Worm (Caenorhabditis elegans): ENCODE data around the gene atl-1.

The atl-1 gene

DNA sequence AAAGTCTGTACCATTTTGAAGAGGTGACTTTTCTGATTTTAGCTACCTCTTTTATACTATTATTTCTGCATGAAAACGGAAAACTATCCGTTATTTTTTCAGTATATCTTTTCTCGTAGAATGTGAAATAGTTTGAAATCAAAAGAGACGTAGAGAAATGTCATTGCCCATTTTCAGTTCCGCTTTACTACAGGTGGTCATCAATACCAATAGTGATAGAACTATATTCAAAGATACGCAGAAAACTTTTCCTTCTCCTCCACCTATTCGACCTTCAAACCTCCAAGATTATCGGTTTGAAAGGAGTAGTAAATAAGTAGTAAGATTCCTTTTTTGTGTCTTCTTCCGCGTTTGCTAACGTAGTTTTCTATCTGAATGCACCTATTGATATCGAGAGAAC lies 12.1 kb downstream of the atl-1 start, which contains the start of gene col-147:
Gene col-147 (minus strand): TSS at position 26 of the 400 bp plus-strand sequence.
- TF ChIP-seq nhr-20 (tag; optimal IDR thresholded peaks at IDR 0.05) (peak; percentile 70), ceh-90 (tag; optimal IDR thresholded peaks at IDR 0.05) (no peak), ama-1 (optimal IDR thresholded peaks at IDR 0.05) (no peak), elt-3 (tag; optimal IDR thresholded peaks at IDR 0.05) (peak in 5 of 6 experiments; percentile 10 to 93 (median 74)), grh-1 (GFP tag; IDR thresholded peaks at IDR 0.05) (no peak), mdl-1 (tag; optimal IDR thresholded peaks at IDR 0.05) (no peak), lin-39 (tag; optimal IDR thresholded peaks at IDR 0.05) (no peak), unc-130 (tag; optimal IDR thresholded peaks at IDR 0.05) (no peak), nhr-76 (tag; optimal IDR thresholded peaks at IDR 0.05) (no peak), egl-13 (tag; optimal IDR thresholded peaks at IDR 0.05) (no peak), mep-1 (tag; optimal IDR thresholded peaks at IDR 0.05) (peak; percentile 39), snu-23 (GFP tag; optimal IDR thresholded peaks at IDR 0.05) (peak; percentile 70), fos-1 (tag; optimal IDR thresholded peaks at IDR 0.05) (peak; percentile 1), unc-86 (tag; optimal IDR thresholded peaks at IDR 0.05) (no peak), nhr-71 (tag; optimal IDR thresholded peaks at IDR 0.05) (peak; percentile 47), tbx-2 (tag; optimal IDR thresholded peaks at IDR 0.05) (peak; percentile 22), nhr-90 (tag; optimal IDR thresholded peaks at IDR 0.05; ENCODE audit: poor library complexity) (peak; percentile 48), lin-14 (GFP tag; optimal IDR thresholded peaks at IDR 0.05) (peak; percentile 88), efl-1 (optimal IDR thresholded peaks at IDR 0.05) (peak in 1 of 2 experiments; percentile 2), efl-1 (GFP tag; optimal IDR thresholded peaks at IDR 0.05 in 1 of 2) (no peak), zag-1 (tag; optimal IDR thresholded peaks at IDR 0.05) (no peak), fkh-4 (tag; optimal IDR thresholded peaks at IDR 0.05; ENCODE audit: borderline replicate concordance) (no peak), irx-1 (tag; optimal IDR thresholded peaks at IDR 0.05) (peak; percentile 3), sox-4 (tag; optimal IDR thresholded peaks at IDR 0.05) (no peak), nhr-237 (tag; optimal IDR thresholded peaks at IDR 0.05) (no peak), pqm-1 (tag; optimal IDR thresholded peaks at IDR 0.05) (no peak), blmp-1 (tag; optimal IDR thresholded peaks at IDR 0.05) (peak; percentile 66), nhr-19 (GFP tag; conservative IDR thresholded peaks at IDR 0.05) (peak; percentile 30), nhr-85 (tag) (peak; percentile 91), unc-98 (GFP tag; IDR thresholded peaks at IDR 0.05) (no peak), sptf-1 (tag; optimal IDR thresholded peaks at IDR 0.05) (no peak), ceh-82 (tag; optimal IDR thresholded peaks at IDR 0.05) (no peak), egl-27 (tag; optimal IDR thresholded peaks at IDR 0.05) (no peak), snpc-4 (tag; optimal IDR thresholded peaks at IDR 0.05) (no peak), lin-35 (GFP tag; optimal IDR thresholded peaks at IDR 0.05) (peak in 1 of 2 experiments; percentile 43), hlh-4 (tag; optimal IDR thresholded peaks at IDR 0.05) (no peak), hpl-2 (GFP tag; optimal IDR thresholded peaks at IDR 0.05) (no peak)

- TF ChIP-seq nhr-20 (tag; optimal IDR thresholded peaks at IDR 0.05) (no peak), egl-27 (tag; optimal IDR thresholded peaks at IDR 0.05) (no peak), pqm-1 (tag; optimal IDR thresholded peaks at IDR 0.05) (no peak), ztf-4 (tag; optimal IDR thresholded peaks at IDR 0.05) (no peak), snpc-4 (tag; optimal IDR thresholded peaks at IDR 0.05) (no peak), ces-1 (GFP tag; optimal IDR thresholded peaks at IDR 0.05) (no peak), lsy-2 (tag; optimal IDR thresholded peaks at IDR 0.05) (no peak), fkh-8 (tag; optimal IDR thresholded peaks at IDR 0.05) (no peak), sox-4 (tag; optimal IDR thresholded peaks at IDR 0.05) (no peak), isw-1 (GFP tag; IDR thresholded peaks at IDR 0.05) (no peak), nhr-84 (tag; optimal IDR thresholded peaks at IDR 0.05) (no peak), fkh-4 (tag; optimal IDR thresholded peaks at IDR 0.05; ENCODE audit: borderline replicate concordance) (no peak), unc-130 (tag; optimal IDR thresholded peaks at IDR 0.05) (no peak), dpl-1 (GFP tag; optimal IDR thresholded peaks at IDR 0.05) (no peak), hpl-2 (GFP tag; optimal IDR thresholded peaks at IDR 0.05) (no peak), zag-1 (tag; optimal IDR thresholded peaks at IDR 0.05) (no peak), fos-1 (tag; optimal IDR thresholded peaks at IDR 0.05) (no peak)
Measured at ce11 chrV:9632348-9632747, 13.0 kb downstream of the atl-1 start.

Data from whole organism, L1 larva.